Fruit fly (Drosophila melanogaster) whole organism, embryonic: ENCODE results near the gene CG42682.
A peak's percentile ranks its signal among the peaks of the same experiment; 100 is the strongest.

Source experiments
- CG13775 ChIP-seq: fragments of 200-800 bp; sonication (Bioruptor generic); optimal IDR thresholded peaks from 3 replicates; lab custom pipeline; 2017; ENCODE audit warnings: missing biosample characterization, mild to moderate bottlenecking, missing genetic modification characterization
- CG13894 ChIP-seq: fragments of 200-800 bp; sonication (Bioruptor generic); optimal IDR thresholded peaks from 3 replicates; lab custom pipeline; 2018; ENCODE audit warnings: missing biosample characterization, mild to moderate bottlenecking, missing genetic modification characterization, moderate library complexity
- CG32532 ChIP-seq: fragments of 200-800 bp; sonication (Bioruptor generic); IDR thresholded peaks from 2 replicates; pipeline ENCODE4 v1.3.6; 2022; ENCODE audit warnings: missing biosample characterization, missing genetic modification characterization
- CG3847 ChIP-seq: fragments of 200-800 bp; sonication (Bioruptor generic); IDR thresholded peaks from 2 replicates; pipeline ENCODE4 v1.3.6; 2022; ENCODE audit warnings: missing biosample characterization, missing genetic modification characterization
- CG7839 ChIP-seq: fragments of 200-800 bp; sonication (Bioruptor generic); optimal IDR thresholded peaks from 3 replicates; lab custom pipeline; 2018; ENCODE audit warnings: missing biosample characterization, mild to moderate bottlenecking, missing genetic modification characterization, moderate library complexity
- Fer3 ChIP-seq: fragments of 200-800 bp; sonication (Bioruptor generic); optimal IDR thresholded peaks from 2 replicates; lab custom pipeline; 2018; ENCODE audit warnings: missing biosample characterization, mild to moderate bottlenecking, missing genetic modification characterization, moderate library complexity
- Hr3 ChIP-seq: fragments of 200-800 bp; sonication (Bioruptor generic); optimal IDR thresholded peaks from 3 replicates; lab custom pipeline; 2016; ENCODE audit warnings: missing biosample characterization, missing genetic modification characterization
- Sin3A ChIP-seq: fragments of >200 bp; optimal IDR thresholded peaks from 2 replicates; lab custom pipeline; 2018
- cwo ChIP-seq: fragments of 200-800 bp; sonication (Bioruptor generic); optimal IDR thresholded peaks from 3 replicates; lab custom pipeline; 2017; ENCODE audit warnings: missing biosample characterization, missing genetic modification characterization, mild to moderate bottlenecking, moderate library complexity, missing genetic modification reagents
- dmrt99B ChIP-seq: fragments of 200-800 bp; sonication (Bioruptor generic); optimal IDR thresholded peaks from 2 replicates; lab custom pipeline; 2018; ENCODE audit warnings: missing biosample characterization, mild to moderate bottlenecking, missing genetic modification characterization, moderate library complexity
- lmd ChIP-seq: fragments of 200-800 bp; sonication (Bioruptor generic); IDR thresholded peaks from 2 replicates; pipeline ENCODE4 v1.3.6; 2022; ENCODE audit warnings: missing biosample characterization, missing genetic modification characterization
- prd ChIP-seq, 3 experiments: fragments of >200 bp in 2 of 3; fragments of 200-800 bp in 1 of 3; sonication (Bioruptor generic) in 1 of 3; optimal IDR thresholded peaks in 2 of 3; IDR thresholded peaks in 1 of 3; 2 replicates in 2 of 3; 3 replicates in 1 of 3; pipeline versions ENCODE4 v1.3.6 to Lab custom; 2017 to 2022; ENCODE audit warnings: missing biosample characterization in 1 of 3, missing genetic modification characterization in 1 of 3
- scrt ChIP-seq: fragments of 200-800 bp; sonication (Bioruptor generic); optimal IDR thresholded peaks from 2 replicates; lab custom pipeline; 2018; ENCODE audit warnings: missing biosample characterization, mild to moderate bottlenecking, missing genetic modification characterization, moderate library complexity
- sob ChIP-seq: fragments of 200-800 bp; sonication (Bioruptor generic); IDR thresholded peaks from 2 replicates; pipeline ENCODE4 v1.3.6; 2022; ENCODE audit warnings: missing biosample characterization, missing genetic modification characterization

The CG42682 gene

DNA sequence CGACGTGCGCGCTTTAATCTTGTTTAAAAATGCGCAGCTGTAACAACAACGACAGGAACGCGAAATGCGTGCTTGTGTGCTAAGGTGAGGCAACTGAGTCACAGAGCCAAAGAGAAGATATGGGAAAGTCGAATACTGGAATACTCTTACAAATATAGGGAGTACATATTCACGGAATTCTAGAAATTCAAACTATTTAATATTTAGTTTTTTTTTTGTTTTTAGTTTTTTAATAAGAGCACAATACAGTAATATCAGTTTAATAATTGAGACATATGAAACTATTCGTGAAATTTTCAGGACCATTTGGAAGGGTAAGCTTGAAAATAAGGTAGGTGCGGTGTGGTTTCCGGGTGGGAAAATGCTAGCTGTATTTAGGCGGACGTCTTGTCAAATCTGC, 45.4 kb downstream of the CG42682 start (continued):
- TF ChIP-seq CG3847 (0 out of 2 replicates have a peak, but pooled peaks have one; percentile 19), CG13894 (tag; lab: Kevin White, UChicago) (peak; percentile 23), CG7839 (tag; lab: Kevin White, UChicago) (peak; percentile 50), Sin3A (lab: Kevin White, UChicago) (no peak), prd (optimal IDR thresholded peaks at IDR 0.05; lab: Kevin White, UChicago) (no peak), prd (GFP tag; IDR thresholded peaks at IDR 0.05; lab: Robert Waterston, UW) (0 out of 3 replicates have a peak, but pooled peaks have one; percentile 9), cwo (GFP tag; lab: Kevin White, UChicago) (peak; percentile 48), Hr3 (GFP tag; lab: Kevin White, UChicago) (no peak), lmd (peak; percentile 24; the same call in 1 of the 2 replicates), CG32532 (GFP tag; lab: Robert Waterston, UW) (peak; percentile 28; the same call in 1 of the 2 replicates), dmrt99B (tag; lab: Kevin White, UChicago) (peak; percentile 44), scrt (GFP tag; lab: Kevin White, UChicago) (peak; percentile 7), sob (GFP tag; lab: Robert Waterston, UW) (0 out of 2 replicates have a peak, but pooled peaks have one; percentile 40), CG13775 (GFP tag; lab: Kevin White, UChicago) (no peak), Fer3 (tag; lab: Kevin White, UChicago) (peak; percentile 36)
- TF ChIP-seq, all 482 proteins: peak for 32
